Fruit fly (Drosophila melanogaster) whole organism, embryonic: ENCODE data around the gene bsk.
A peak's percentile ranks its signal among the peaks of the same experiment; 100 is the strongest.

Experiments
- Aef1 ChIP-seq: fragments of 200-800 bp; sonication (Bioruptor generic); IDR thresholded peaks from 3 replicates; pipeline ENCODE4 v1.3.6; 2022; ENCODE audit warnings: missing biosample characterization, missing genetic modification characterization
- B-H2 ChIP-seq: fragments of 200-800 bp; sonication (Bioruptor generic); optimal IDR thresholded peaks from 2 replicates; lab custom pipeline; 2018; ENCODE audit warnings: missing biosample characterization, mild to moderate bottlenecking, missing genetic modification characterization
- Blimp-1 ChIP-seq: fragments of 200-800 bp; sonication (Bioruptor generic); optimal IDR thresholded peaks from 3 replicates; lab custom pipeline; 2018; ENCODE audit warnings: missing biosample characterization, missing genetic modification characterization, mild to moderate bottlenecking, moderate library complexity, missing genetic modification reagents
- Bteb2 ChIP-seq: fragments of 200-800 bp; sonication (Bioruptor generic); optimal IDR thresholded peaks from 2 replicates; lab custom pipeline; 2016; ENCODE audit warnings: missing biosample characterization, missing genetic modification characterization
- CG10274 ChIP-seq: fragments of 200-800 bp; sonication (Bioruptor generic); optimal IDR thresholded peaks from 3 replicates; lab custom pipeline; 2017; ENCODE audit warnings: missing biosample characterization, mild to moderate bottlenecking, missing genetic modification characterization
- CG11723 ChIP-seq: fragments of 200-800 bp; sonication (Bioruptor generic); optimal IDR thresholded peaks from 2 replicates; lab custom pipeline; 2017; ENCODE audit warnings: missing biosample characterization, mild to moderate bottlenecking, missing genetic modification characterization
- CG12071 ChIP-seq: fragments of 200-800 bp; sonication (Bioruptor generic); optimal IDR thresholded peaks from 3 replicates; lab custom pipeline; 2018; ENCODE audit warnings: missing biosample characterization, mild to moderate bottlenecking, missing genetic modification characterization
- CG12155 ChIP-seq: fragments of 200-800 bp; sonication (Bioruptor generic); optimal IDR thresholded peaks from 3 replicates; lab custom pipeline; 2016; ENCODE audit warnings: missing biosample characterization, missing genetic modification characterization
- CG13624 ChIP-seq: fragments of 200-800 bp; sonication (Bioruptor generic); optimal IDR thresholded peaks from 2 replicates; lab custom pipeline; 2016; ENCODE audit warnings: missing biosample characterization, missing genetic modification characterization
- CG13894 ChIP-seq: fragments of 200-800 bp; sonication (Bioruptor generic); optimal IDR thresholded peaks from 3 replicates; lab custom pipeline; 2018; ENCODE audit warnings: missing biosample characterization, mild to moderate bottlenecking, missing genetic modification characterization, moderate library complexity
- CG15269 ChIP-seq: fragments of 200-800 bp; sonication (Bioruptor generic); optimal IDR thresholded peaks from 2 replicates; lab custom pipeline; 2018; ENCODE audit warnings: missing biosample characterization, mild to moderate bottlenecking, missing genetic modification characterization, moderate library complexity
- CG18476 ChIP-seq: fragments of 200-800 bp; sonication (Bioruptor generic); optimal IDR thresholded peaks from 2 replicates; lab custom pipeline; 2016; ENCODE audit warnings: missing biosample characterization, mild to moderate bottlenecking, missing genetic modification characterization
- CG2199 ChIP-seq: fragments of 200-800 bp; sonication (Bioruptor generic); IDR thresholded peaks from 3 replicates; pipeline ENCODE4 v1.3.6; 2022; ENCODE audit warnings: missing biosample characterization, missing genetic modification characterization
- CG2678 ChIP-seq: fragments of 200-800 bp; sonication (Bioruptor generic); optimal IDR thresholded peaks from 3 replicates; lab custom pipeline; 2019; ENCODE audit warnings: missing biosample characterization, mild to moderate bottlenecking, missing genetic modification characterization, moderate library complexity
- CG30020 ChIP-seq: fragments of 200-800 bp; optimal IDR thresholded peaks from 2 replicates; lab custom pipeline; 2019; ENCODE audit warnings: missing biosample characterization, mild to moderate bottlenecking, missing genetic modification characterization, moderate library complexity
- CG30403 ChIP-seq: fragments of 200-800 bp; sonication (Bioruptor generic); optimal IDR thresholded peaks from 3 replicates; lab custom pipeline; 2016; ENCODE audit warnings: missing biosample characterization, missing genetic modification characterization
- CG6272 ChIP-seq: fragments of 200-800 bp; sonication (Bioruptor generic); IDR thresholded peaks from 2 replicates; pipeline ENCODE4 v1.3.6; 2022; ENCODE audit warnings: missing biosample characterization, missing genetic modification characterization
- CG8281 ChIP-seq: fragments of 200-800 bp; sonication (Bioruptor generic); optimal IDR thresholded peaks from 2 replicates; lab custom pipeline; 2018; ENCODE audit warnings: missing biosample characterization, mild to moderate bottlenecking, missing genetic modification characterization, moderate library complexity
- CG8478 ChIP-seq: fragments of >200 bp; optimal IDR thresholded peaks from 2 replicates; lab custom pipeline; 2018
- Dip2 ChIP-seq: fragments of 200-800 bp; sonication (Bioruptor generic); IDR thresholded peaks from 2 replicates; pipeline ENCODE4 v1.3.6; 2022; ENCODE audit warnings: missing biosample characterization, missing genetic modification characterization
- Elba2 ChIP-seq: fragments of 200-800 bp; sonication (Bioruptor generic); optimal IDR thresholded peaks from 3 replicates; lab custom pipeline; 2016; ENCODE audit warnings: missing biosample characterization, missing genetic modification characterization
- Fer2 ChIP-seq: fragments of 200-800 bp; sonication (Bioruptor generic); optimal IDR thresholded peaks from 2 replicates; lab custom pipeline; 2018; ENCODE audit warnings: missing biosample characterization, mild to moderate bottlenecking, missing genetic modification characterization, moderate library complexity
- Ptx1 ChIP-seq: fragments of 200-800 bp; sonication (Bioruptor generic); IDR thresholded peaks from 2 replicates; pipeline ENCODE4 v1.3.6; 2022; ENCODE audit warnings: missing biosample characterization, missing genetic modification characterization
- Ssrp ChIP-seq: fragments of 200-800 bp; sonication (Bioruptor generic); optimal IDR thresholded peaks from 2 replicates; lab custom pipeline; 2018; ENCODE audit warnings: missing biosample characterization, mild to moderate bottlenecking, missing genetic modification characterization, moderate library complexity
- Taf1 ChIP-seq: fragments of 200-800 bp; sonication (Bioruptor generic); IDR thresholded peaks from 2 replicates; pipeline ENCODE4 v1.3.6; 2022; ENCODE audit warnings: missing biosample characterization, missing genetic modification characterization
- ato ChIP-seq: fragments of 200-800 bp; sonication (Bioruptor generic); IDR thresholded peaks from 2 replicates; pipeline ENCODE4 v1.3.6; 2022; ENCODE audit warnings: missing biosample characterization, missing genetic modification characterization; ENCODE audit not compliant: partially characterized antibody
- bigmax ChIP-seq: fragments of 200-800 bp; sonication (Bioruptor generic); optimal IDR thresholded peaks from 2 replicates; lab custom pipeline; 2018; ENCODE audit warnings: missing biosample characterization, mild to moderate bottlenecking, missing genetic modification characterization
- caup ChIP-seq: fragments of 200-800 bp; sonication (Bioruptor generic); optimal IDR thresholded peaks from 3 replicates; lab custom pipeline; 2017; ENCODE audit warnings: missing biosample characterization, mild to moderate bottlenecking, missing genetic modification characterization, moderate library complexity; ENCODE audit not compliant: severe bottlenecking
- chif ChIP-seq, 2 experiments: fragments of 200-800 bp; sonication (Bioruptor generic); optimal IDR thresholded peaks; 3 replicates each; lab custom pipeline; 2016; ENCODE audit warnings: missing biosample characterization in 2 of 2, missing genetic modification characterization in 2 of 2
- corto ChIP-seq: fragments of 200-800 bp; sonication (Bioruptor generic); optimal IDR thresholded peaks from 2 replicates; lab custom pipeline; 2016; ENCODE audit warnings: missing biosample characterization, mild to moderate bottlenecking, missing genetic modification characterization, moderate library complexity
- dati ChIP-seq: fragments of 200-800 bp; sonication (Bioruptor generic); IDR thresholded peaks from 2 replicates; pipeline ENCODE4 v1.3.6; 2022; ENCODE audit warnings: missing biosample characterization, missing genetic modification characterization
- dimm ChIP-seq: fragments of 200-800 bp; sonication (Bioruptor generic); IDR thresholded peaks from 2 replicates; pipeline ENCODE4 v1.3.6; 2022; ENCODE audit warnings: missing biosample characterization, missing genetic modification characterization
- dm ChIP-seq: fragments of 200-800 bp; sonication (Bioruptor generic); optimal IDR thresholded peaks from 3 replicates; lab custom pipeline; 2016; ENCODE audit warnings: missing biosample characterization, missing genetic modification characterization
- gem ChIP-seq: fragments of 200-800 bp; sonication (Bioruptor generic); optimal IDR thresholded peaks from 2 replicates; lab custom pipeline; 2019; ENCODE audit warnings: missing biosample characterization, mild to moderate bottlenecking, missing genetic modification characterization, moderate library complexity
- ind ChIP-seq: fragments of 200-800 bp; sonication (Bioruptor generic); optimal IDR thresholded peaks from 3 replicates; lab custom pipeline; 2016; ENCODE audit warnings: missing biosample characterization, missing genetic modification characterization
- lola ChIP-seq, 3 experiments: fragments of >200 bp in 2 of 3; fragments of 200-800 bp in 1 of 3; sonication (Bioruptor generic) in 1 of 3; optimal IDR thresholded peaks; 2 replicates each; lab custom pipeline; 2017 to 2019; ENCODE audit warnings: missing biosample characterization in 3 of 3, missing genetic modification characterization in 3 of 3, mild to moderate bottlenecking in 1 of 3, moderate library complexity in 1 of 3
- mld ChIP-seq: fragments of 200-800 bp; sonication (Bioruptor generic); IDR thresholded peaks from 3 replicates; pipeline ENCODE4 v1.3.6; 2022; ENCODE audit warnings: missing biosample characterization, missing genetic modification characterization; ENCODE audit not compliant: partially characterized antibody
- nau ChIP-seq: fragments of 200-800 bp; sonication (Bioruptor generic); optimal IDR thresholded peaks from 3 replicates; lab custom pipeline; 2017; ENCODE audit warnings: missing biosample characterization, mild to moderate bottlenecking, missing genetic modification characterization, missing genetic modification reagents
- prd ChIP-seq, 3 experiments: fragments of >200 bp in 2 of 3; fragments of 200-800 bp in 1 of 3; sonication (Bioruptor generic) in 1 of 3; optimal IDR thresholded peaks in 2 of 3; IDR thresholded peaks in 1 of 3; 2 replicates in 2 of 3; 3 replicates in 1 of 3; pipeline versions ENCODE4 v1.3.6 to Lab custom; 2017 to 2022; ENCODE audit warnings: missing biosample characterization in 1 of 3, missing genetic modification characterization in 1 of 3
- pros ChIP-seq: fragments of 200-800 bp; sonication (Bioruptor generic); optimal IDR thresholded peaks from 3 replicates; lab custom pipeline; 2019; ENCODE audit warnings: missing biosample characterization, mild to moderate bottlenecking, missing genetic modification characterization, moderate library complexity
- pum ChIP-seq: fragments of 200-800 bp; sonication (Bioruptor generic); optimal IDR thresholded peaks from 2 replicates; lab custom pipeline; 2016; ENCODE audit warnings: missing biosample characterization, missing genetic modification characterization
- scrt ChIP-seq: fragments of 200-800 bp; sonication (Bioruptor generic); optimal IDR thresholded peaks from 2 replicates; lab custom pipeline; 2018; ENCODE audit warnings: missing biosample characterization, mild to moderate bottlenecking, missing genetic modification characterization, moderate library complexity
- sens ChIP-seq: fragments of 200-800 bp; sonication (Bioruptor generic); peaks from one replicate; lab custom pipeline; 2016; ENCODE audit warnings: missing biosample characterization, missing genetic modification characterization
- slp2 ChIP-seq: fragments of 200-800 bp; sonication (Bioruptor generic); optimal IDR thresholded peaks from 2 replicates; lab custom pipeline; 2016; ENCODE audit warnings: missing biosample characterization, missing genetic modification characterization
- sob ChIP-seq: fragments of 200-800 bp; sonication (Bioruptor generic); IDR thresholded peaks from 2 replicates; pipeline ENCODE4 v1.3.6; 2022; ENCODE audit warnings: missing biosample characterization, missing genetic modification characterization
- sqz ChIP-seq: fragments of 200-800 bp; sonication (Bioruptor generic); optimal IDR thresholded peaks from 3 replicates; lab custom pipeline; 2018; ENCODE audit warnings: missing biosample characterization, mild to moderate bottlenecking, missing genetic modification characterization
- tx ChIP-seq: fragments of 200-800 bp; sonication (Bioruptor generic); optimal IDR thresholded peaks from 2 replicates; lab custom pipeline; 2016; ENCODE audit warnings: missing biosample characterization, missing genetic modification characterization
- vvl ChIP-seq: fragments of 200-800 bp; sonication (Bioruptor generic); IDR thresholded peaks from 2 replicates; pipeline ENCODE4 v1.3.6; 2022; ENCODE audit warnings: missing biosample characterization, missing genetic modification characterization
- wor ChIP-seq: fragments of 200-800 bp; sonication (Bioruptor generic); IDR thresholded peaks from 2 replicates; pipeline ENCODE4 v1.3.6; 2022; ENCODE audit warnings: missing biosample characterization, missing genetic modification characterization
- z ChIP-seq: fragments of 200-800 bp; sonication (Bioruptor generic); IDR thresholded peaks from 3 replicates; pipeline ENCODE4 v1.3.6; 2022; ENCODE audit warnings: missing biosample characterization, missing genetic modification characterization

The bsk gene

DNA sequence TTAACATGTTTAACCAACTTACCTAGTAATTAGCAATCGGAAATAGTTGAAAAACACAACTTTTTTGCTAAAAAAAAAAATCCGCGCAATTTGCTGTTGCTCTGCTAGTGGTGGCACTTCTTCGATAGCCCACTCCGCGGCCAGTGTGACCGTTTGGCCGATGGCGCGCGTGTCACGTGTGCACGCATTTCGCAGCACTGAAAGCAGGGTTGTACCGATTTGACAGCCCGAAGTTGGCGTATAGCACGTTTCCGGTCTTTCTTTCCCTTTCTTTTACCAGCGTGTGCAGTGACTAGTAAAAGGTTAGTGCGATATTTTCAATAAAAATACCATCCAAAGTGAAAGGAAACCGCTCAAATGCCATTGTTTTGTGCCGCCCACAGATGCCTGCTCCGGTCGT, 49.5 kb downstream of the bsk start, which contains the start of the genes Ripalpha and RpL7 (continued):
- TF ChIP-seq mld (peak; percentile 74; the same call in 2 of the 3 replicates), Taf1 (GFP tag; lab: Robert Waterston, UW) (peak; percentile 80; the same call in 1 of the 2 replicates), bigmax (GFP tag; lab: Kevin White, UChicago) (peak; percentile 92), CG6272 (peak; percentile 94), CG2678 (peak; percentile 90), CG12071 (GFP tag; lab: Kevin White, UChicago) (peak; percentile 98), nau (GFP tag; lab: Kevin White, UChicago) (peak; percentile 99), Elba2 (GFP tag; lab: Kevin White, UChicago) (peak; percentile 80), corto (GFP tag; lab: Kevin White, UChicago) (peak; percentile 85), CG18476 (peak; percentile 92), lola (GFP tag; optimal IDR thresholded peaks at IDR 0.05; lab: Kevin White, UChicago) (peak in 1 of 3 experiments; percentile 78), CG8281 (tag; lab: Kevin White, UChicago) (peak; percentile 82), chif (GFP tag; optimal IDR thresholded peaks at IDR 0.05; lab: Kevin White, UChicago) (peak; percentile 96 to 99), CG13624 (GFP tag; lab: Kevin White, UChicago) (peak; percentile 99), gem (tag; lab: Kevin White, UChicago) (peak; percentile 85), Blimp-1 (peak; percentile 89), pum (peak; percentile 96), slp2 (peak; percentile 98), pros (peak; percentile 43), Aef1 (GFP tag; lab: Robert Waterston, UW) (peak; percentile 94), Dip2 (no peak), Fer2 (tag; lab: Kevin White, UChicago) (peak; percentile 95), dimm (peak; percentile 94), CG30403 (GFP tag; lab: Kevin White, UChicago) (peak; percentile 96), CG30020 (tag; lab: Kevin White, UChicago) (peak; percentile 78), sens (GFP tag; lab: Kevin White, UChicago) (peak; percentile 100), dm (peak; percentile 100), ato (GFP tag; lab: Robert Waterston, UW) (peak; percentile 90), tx (peak; percentile 96), wor (GFP tag; lab: Robert Waterston, UW) (peak; percentile 77), CG12155 (peak; percentile 96), prd (optimal IDR thresholded peaks at IDR 0.05; lab: Kevin White, UChicago) (no peak), prd (GFP tag; IDR thresholded peaks at IDR 0.05; lab: Robert Waterston, UW) (peak; percentile 91), ind (GFP tag; lab: Kevin White, UChicago) (peak; percentile 94), Ptx1 (peak; percentile 95), dati (GFP tag; lab: Robert Waterston, UW) (peak; percentile 96), sob (peak; percentile 99), vvl (peak; percentile 98), CG11723 (GFP tag; lab: Kevin White, UChicago) (peak; percentile 98), sqz (GFP tag; lab: Kevin White, UChicago) (peak; percentile 96), CG15269 (tag; lab: Kevin White, UChicago) (peak; percentile 93), caup (GFP tag; lab: Kevin White, UChicago) (peak; percentile 99), CG13894 (tag; lab: Kevin White, UChicago) (peak; percentile 97), z (GFP tag; lab: Robert Waterston, UW) (peak; percentile 75; the same call in 2 of the 3 replicates), CG8478 (no peak), Bteb2 (GFP tag; lab: Kevin White, UChicago) (peak; percentile 97), B-H2 (peak; percentile 99), CG10274 (GFP tag; lab: Kevin White, UChicago) (peak; percentile 95), CG2199 (GFP tag; lab: Robert Waterston, UW) (peak; percentile 96), scrt (peak; percentile 95), Ssrp (tag; lab: Kevin White, UChicago) (peak; percentile 84)
